Worm (Caenorhabditis elegans) whole organism, L2 larva: ENCODE results near the gene nhr-42.

Experiments used
- C34F6.9 ChIP-seq: fragments of 150-350 bp; optimal IDR thresholded peaks from 2 replicates; lab custom pipeline; 2014; ENCODE audit warnings: missing biosample characterization, missing genetic modification characterization
- F13H6.1 ChIP-seq: sonication (generic microtip); optimal IDR thresholded peaks from 2 replicates; lab custom pipeline; 2016; ENCODE audit warnings: missing genetic modification characterization, missing compliant biosample characterization
- Y55F3AM.14 ChIP-seq: fragments of 200-800 bp; sonication (Bioruptor generic); optimal IDR thresholded peaks from 2 replicates; lab custom pipeline; 2018; ENCODE audit warnings: mild to moderate bottlenecking, missing genetic modification characterization, missing compliant biosample characterization
- ZK546.5 ChIP-seq: sonication (generic microtip); optimal IDR thresholded peaks from 2 replicates; lab custom pipeline; 2017; ENCODE audit warnings: missing biosample characterization, missing genetic modification characterization
- ama-1 ChIP-seq: fragments of 150-350 bp; optimal IDR thresholded peaks from 2 replicates; lab custom pipeline; 2018; ENCODE audit warnings: inconsistent platforms
- blmp-1 ChIP-seq: sonication (generic microtip); optimal IDR thresholded peaks from 2 replicates; lab custom pipeline; 2017; ENCODE audit warnings: missing genetic modification characterization, mild to moderate bottlenecking, missing compliant biosample characterization, antibody characterized with exemption, moderate library complexity; ENCODE audit not compliant: insufficient read depth
- ceh-16 ChIP-seq: fragments of 150-350 bp; optimal IDR thresholded peaks from 2 replicates; lab custom pipeline; 2014; ENCODE audit warnings: missing biosample characterization, missing genetic modification characterization
- ceh-82 ChIP-seq: fragments of 150-350 bp; optimal IDR thresholded peaks from 2 replicates; lab custom pipeline; 2014; ENCODE audit warnings: missing biosample characterization, missing genetic modification characterization
- elt-1 ChIP-seq: fragments of 150-350 bp; optimal IDR thresholded peaks from 2 replicates; lab custom pipeline; 2014; ENCODE audit warnings: missing biosample characterization, missing genetic modification characterization
- fos-1 ChIP-seq: fragments of 150-350 bp; optimal IDR thresholded peaks from 2 replicates; lab custom pipeline; 2014; ENCODE audit warnings: missing biosample characterization, missing genetic modification characterization
- lin-11 ChIP-seq: fragments of 150-350 bp; sonication (generic microtip); optimal IDR thresholded peaks from 2 replicates; lab custom pipeline; 2014; ENCODE audit warnings: missing biosample characterization, missing genetic modification characterization, inconsistent platforms, mixed read lengths
- lsy-2 ChIP-seq, 2 experiments: fragments of 150-350 bp in 1 of 2; sonication (generic microtip) in 1 of 2; optimal IDR thresholded peaks; 2 replicates each; lab custom pipeline; 2014 to 2017; ENCODE audit warnings: missing biosample characterization in 2 of 2, missing genetic modification characterization in 2 of 2
- mab-5 ChIP-seq: fragments of 150-350 bp; optimal IDR thresholded peaks from 2 replicates; lab custom pipeline; 2014; ENCODE audit warnings: missing biosample characterization, missing genetic modification characterization
- mdl-1 ChIP-seq, 2 experiments: fragments of 150-350 bp in 1 of 2; sonication (generic microtip) in 1 of 2; optimal IDR thresholded peaks; 2 replicates each; lab custom pipeline; 2017; ENCODE audit warnings: missing biosample characterization in 2 of 2, missing genetic modification characterization in 2 of 2
- nhr-10 ChIP-seq: sonication (generic microtip); optimal IDR thresholded peaks from 2 replicates; lab custom pipeline; 2017; ENCODE audit warnings: missing biosample characterization, missing genetic modification characterization
- nhr-12 ChIP-seq: fragments of 150-350 bp; optimal IDR thresholded peaks from 2 replicates; lab custom pipeline; 2014; ENCODE audit warnings: missing biosample characterization, missing genetic modification characterization
- nhr-129 ChIP-seq: fragments of 150-350 bp; optimal IDR thresholded peaks from 2 replicates; lab custom pipeline; 2014; ENCODE audit warnings: missing biosample characterization, missing genetic modification characterization
- nhr-237 ChIP-seq: fragments of 150-350 bp; optimal IDR thresholded peaks from 2 replicates; lab custom pipeline; 2014; ENCODE audit warnings: missing biosample characterization, missing genetic modification characterization
- nhr-25 ChIP-seq: fragments of 150-350 bp; sonication (generic microtip); optimal IDR thresholded peaks from 3 replicates; lab custom pipeline; 2014; ENCODE audit warnings: missing biosample characterization, missing genetic modification characterization
- nhr-6 ChIP-seq: fragments of 150-350 bp; optimal IDR thresholded peaks from 2 replicates; lab custom pipeline; 2014; ENCODE audit warnings: missing biosample characterization, missing genetic modification characterization
- nhr-77 ChIP-seq: fragments of 150-350 bp; optimal IDR thresholded peaks from 2 replicates; lab custom pipeline; 2014; ENCODE audit warnings: missing biosample characterization, missing genetic modification characterization
- peb-1 ChIP-seq: fragments of 150-350 bp; optimal IDR thresholded peaks from 2 replicates; lab custom pipeline; 2014; ENCODE audit warnings: missing biosample characterization, missing genetic modification characterization
- sem-4 ChIP-seq: fragments of 150-350 bp; optimal IDR thresholded peaks from 2 replicates; lab custom pipeline; 2014; ENCODE audit warnings: missing biosample characterization, missing genetic modification reagents, missing genetic modification characterization
- skn-1 ChIP-seq: sonication (generic microtip); optimal IDR thresholded peaks from 2 replicates; lab custom pipeline; 2017; ENCODE audit warnings: missing biosample characterization, missing genetic modification characterization
- sma-3 ChIP-seq: sonication (generic microtip); optimal IDR thresholded peaks from 2 replicates; lab custom pipeline; 2016; ENCODE audit warnings: missing genetic modification reagents, missing genetic modification characterization, missing compliant biosample characterization
- sma-9 ChIP-seq, 2 experiments: fragments of 150-350 bp in 1 of 2; sonication (generic microtip) in 1 of 2; optimal IDR thresholded peaks; 2 replicates each; lab custom pipeline; 2014 to 2016; ENCODE audit warnings: missing genetic modification characterization in 2 of 2, mild to moderate bottlenecking in 1 of 2, missing biosample characterization in 1 of 2, missing compliant biosample characterization in 1 of 2, missing genetic modification reagents in 1 of 2, moderate library complexity in 1 of 2
- snpc-4 ChIP-seq: fragments of 150-350 bp; optimal IDR thresholded peaks from 2 replicates; lab custom pipeline; 2014; ENCODE audit warnings: missing biosample characterization, missing genetic modification characterization
- unc-39 ChIP-seq: fragments of 150-350 bp; optimal IDR thresholded peaks from 2 replicates; lab custom pipeline; 2014; ENCODE audit warnings: missing biosample characterization, missing genetic modification characterization
- unc-55 ChIP-seq: fragments of 150-350 bp; sonication (generic microtip); optimal IDR thresholded peaks from 3 replicates; lab custom pipeline; 2014; ENCODE audit warnings: missing biosample characterization, missing genetic modification reagents, missing genetic modification characterization
- zag-1 ChIP-seq: fragments of 150-350 bp; optimal IDR thresholded peaks from 2 replicates; lab custom pipeline; 2014; ENCODE audit warnings: missing biosample characterization, missing genetic modification characterization
- ztf-1 ChIP-seq: fragments of 200-800 bp; sonication (Bioruptor generic); conservative IDR thresholded peaks from 2 replicates; pipeline ENCODE4 v1.3.6; 2022; ENCODE audit warnings: missing genetic modification characterization, missing compliant biosample characterization
- ztf-4 ChIP-seq: fragments of 150-350 bp; optimal IDR thresholded peaks from 2 replicates; lab custom pipeline; 2014; ENCODE audit warnings: missing biosample characterization, missing genetic modification characterization

The nhr-42 gene

ce11 chrV:7009461-7009860 is 10.8 kb downstream of the nhr-42 start, which contains the start of gene C33G8.2:
C33G8.2 (plus strand) TSS chrV:7009761.
- TF ChIP-seq nhr-237 (tag; lab: Kevin White, UChicago): no peak
- TF ChIP-seq C34F6.9 (tag; lab: Kevin White, UChicago): no peak
- no peak for TF ChIP-seq nhr-10 (tag; lab: Kevin White, UChicago)
- TF ChIP-seq ceh-82 (tag; lab: Kevin White, UChicago): no peak
- no peak for TF ChIP-seq unc-55 (GFP tag; lab: Kevin White, UChicago)
- no peak for TF ChIP-seq nhr-12 (tag; lab: Kevin White, UChicago)
- TF ChIP-seq ztf-4 (tag; lab: Kevin White, UChicago): no peak
- no peak for TF ChIP-seq lsy-2 (tag; optimal IDR thresholded peaks at IDR 0.05; lab: Kevin White, UChicago)
- no peak for TF ChIP-seq mdl-1 (tag; optimal IDR thresholded peaks at IDR 0.05; lab: Kevin White, UChicago)
- TF ChIP-seq sma-9 (GFP tag; optimal IDR thresholded peaks at IDR 0.05; lab: Kevin White, UChicago): no peak
- TF ChIP-seq sma-9 (tag; optimal IDR thresholded peaks at IDR 0.05; lab: Kevin White, UChicago): no peak
- TF ChIP-seq F13H6.1: no peak
- TF ChIP-seq Y55F3AM.14 (GFP tag; lab: Kevin White, UChicago): no peak
- no peak for TF ChIP-seq nhr-25 (tag; lab: Kevin White, UChicago)
- TF ChIP-seq zag-1: no peak
- TF ChIP-seq lin-11: no peak

ce11 chrV:7012617-7013016 is 14.0 kb downstream of the nhr-42 start, which contains the start of gene srw-127:
srw-127 (plus strand) TSS chrV:7012917.
- TF ChIP-seq sma-9 (GFP tag; optimal IDR thresholded peaks at IDR 0.05; lab: Kevin White, UChicago) (no peak), sma-9 (tag; optimal IDR thresholded peaks at IDR 0.05; lab: Kevin White, UChicago) (no peak), snpc-4 (tag; lab: Kevin White, UChicago) (no peak), unc-39 (tag; lab: Kevin White, UChicago) (no peak), sem-4 (tag; lab: Kevin White, UChicago) (no peak)

- TF ChIP-seq blmp-1 (tag; lab: Kevin White, UChicago) (no peak), snpc-4 (tag; lab: Kevin White, UChicago) (no peak), sma-9 (GFP tag; optimal IDR thresholded peaks at IDR 0.05; lab: Kevin White, UChicago) (no peak), sma-9 (tag; optimal IDR thresholded peaks at IDR 0.05; lab: Kevin White, UChicago) (no peak), unc-55 (GFP tag; lab: Kevin White, UChicago) (no peak), lsy-2 (tag; optimal IDR thresholded peaks at IDR 0.05; lab: Kevin White, UChicago) (no peak), sma-3 (GFP tag; lab: Kevin White, UChicago) (no peak), sem-4 (tag; lab: Kevin White, UChicago) (no peak), nhr-6 (tag; lab: Kevin White, UChicago) (no peak)
- TF ChIP-seq, all 48 proteins: peak for 0
These were observed 17.3 kb downstream of the nhr-42 start, which contains the start of gene C33G8.13 for ce11 chrV:7015872-7016271. C33G8.13 (minus strand) TSS chrV:7015972.

- no peak for TF ChIP-seq lsy-2 (tag; optimal IDR thresholded peaks at IDR 0.05; lab: Kevin White, UChicago)
- no peak for TF ChIP-seq elt-1 (tag; lab: Kevin White, UChicago)
- TF ChIP-seq nhr-129 (tag; lab: Kevin White, UChicago): no peak
- no peak for TF ChIP-seq lin-11
- TF ChIP-seq ZK546.5 (tag; lab: Kevin White, UChicago): no peak
- no peak for TF ChIP-seq fos-1
- TF ChIP-seq mdl-1 (tag; optimal IDR thresholded peaks at IDR 0.05; lab: Kevin White, UChicago): no peak
- TF ChIP-seq peb-1 (tag; lab: Kevin White, UChicago): no peak
- TF ChIP-seq ztf-1 (GFP tag; lab: Robert Waterston, UW): no peak
- TF ChIP-seq ceh-16: no peak
- no peak for TF ChIP-seq skn-1 (tag; lab: Kevin White, UChicago)
- no peak for TF ChIP-seq nhr-77 (tag; lab: Kevin White, UChicago)
These were observed 18.4 kb downstream of the nhr-42 start, which contains the start of gene srsx-32 for ce11 chrV:7017059-7017458. srsx-32 (plus strand) TSS chrV:7017359.

ce11 chrV:7021772-7022171 is 23.2 kb downstream of the nhr-42 start, which contains the start of gene F20A1.4:
F20A1.4 (minus strand) TSS chrV:7021872.
- TF ChIP-seq sma-3 (GFP tag; lab: Kevin White, UChicago) (no peak), sem-4 (tag; lab: Kevin White, UChicago) (no peak), C34F6.9 (tag; lab: Kevin White, UChicago) (no peak), mab-5 (tag; lab: Kevin White, UChicago) (no peak), nhr-6 (tag; lab: Kevin White, UChicago) (no peak), nhr-129 (tag; lab: Kevin White, UChicago) (no peak), ama-1 (no peak)
- TF ChIP-seq, all 48 proteins: peak for 0
